Worm (Caenorhabditis elegans): Measurements from ENCODE around the gene C05D12.4.

- TF ChIP-seq fkh-10 (GFP tag; optimal IDR thresholded peaks at IDR 0.05) (no peak), unc-39 (tag; optimal IDR thresholded peaks at IDR 0.05) (no peak), fos-1 (tag; optimal IDR thresholded peaks at IDR 0.05) (no peak), pha-4 (GFP tag; IDR thresholded peaks at IDR 0.05) (peak; percentile 84), pha-4 (tag; optimal IDR thresholded peaks at IDR 0.05) (peak; percentile 14)
Measured at ce11 chrII:11473525-11474181, 42.0 kb downstream of the C05D12.4 start, which contains the start of the genes metl-1 and W02B12.11.

All from whole organism, L4 larva.